Fruit fly (Drosophila melanogaster) whole organism, embryonic: ENCODE results near the gene RabX6.

Experiments used
- Antp ChIP-seq: fragments of 200-800 bp; sonication (Bioruptor generic); optimal IDR thresholded peaks from 3 replicates; lab custom pipeline; 2016; ENCODE audit warnings: missing biosample characterization, missing genetic modification characterization
- C15 ChIP-seq: fragments of 200-800 bp; sonication (Bioruptor generic); IDR thresholded peaks from 3 replicates; pipeline ENCODE4 v1.3.6; 2022; ENCODE audit warnings: missing biosample characterization, missing genetic modification characterization
- CG10267 ChIP-seq: fragments of 200-800 bp; sonication (Bioruptor generic); optimal IDR thresholded peaks from 2 replicates; lab custom pipeline; 2018; ENCODE audit warnings: missing biosample characterization, mild to moderate bottlenecking, missing genetic modification characterization, moderate library complexity
- CG10321 ChIP-seq: fragments of 200-800 bp; sonication (Bioruptor generic); IDR thresholded peaks from 2 replicates; pipeline ENCODE4 v1.3.6; 2022; ENCODE audit warnings: missing biosample characterization, missing genetic modification characterization
- CG11456 ChIP-seq: fragments of 200-800 bp; sonication (Bioruptor generic); IDR thresholded peaks from 3 replicates; pipeline ENCODE4 v1.3.6; 2022; ENCODE audit warnings: missing biosample characterization, missing genetic modification characterization
- CG11696 ChIP-seq: fragments of 200-800 bp; sonication (Bioruptor generic); IDR thresholded peaks from 2 replicates; pipeline ENCODE4 v1.3.6; 2022; ENCODE audit warnings: missing biosample characterization, missing genetic modification characterization
- CG32532 ChIP-seq: fragments of 200-800 bp; sonication (Bioruptor generic); IDR thresholded peaks from 2 replicates; pipeline ENCODE4 v1.3.6; 2022; ENCODE audit warnings: missing biosample characterization, missing genetic modification characterization
- CG4282 ChIP-seq: fragments of 200-800 bp; sonication (Bioruptor generic); optimal IDR thresholded peaks from 2 replicates; lab custom pipeline; 2016; ENCODE audit warnings: missing biosample characterization, missing genetic modification characterization
- CG6272 ChIP-seq: fragments of 200-800 bp; sonication (Bioruptor generic); IDR thresholded peaks from 2 replicates; pipeline ENCODE4 v1.3.6; 2022; ENCODE audit warnings: missing biosample characterization, missing genetic modification characterization
- CG6813 ChIP-seq: fragments of 200-800 bp; sonication (Bioruptor generic); optimal IDR thresholded peaks from 2 replicates; lab custom pipeline; 2017; ENCODE audit warnings: missing biosample characterization, missing genetic modification characterization, mild to moderate bottlenecking, moderate library complexity, missing genetic modification reagents
- CG7556 ChIP-seq: fragments of 200-800 bp; sonication (Bioruptor generic); optimal IDR thresholded peaks from 2 replicates; lab custom pipeline; 2017; ENCODE audit warnings: missing biosample characterization, mild to moderate bottlenecking, missing genetic modification characterization
- CG7745 ChIP-seq: fragments of 200-800 bp; sonication (Bioruptor generic); optimal IDR thresholded peaks from 2 replicates; lab custom pipeline; 2018; ENCODE audit warnings: missing biosample characterization, mild to moderate bottlenecking, missing genetic modification characterization, moderate library complexity
- Camta ChIP-seq: fragments of 200-800 bp; sonication (Bioruptor generic); optimal IDR thresholded peaks from 2 replicates; lab custom pipeline; 2016; ENCODE audit warnings: missing biosample characterization, missing genetic modification characterization
- Dek ChIP-seq: fragments of 200-800 bp; sonication (Bioruptor generic); optimal IDR thresholded peaks from 3 replicates; lab custom pipeline; 2019; ENCODE audit warnings: missing biosample characterization, mild to moderate bottlenecking, missing genetic modification characterization, moderate library complexity
- Drgx ChIP-seq: fragments of 200-800 bp; sonication (Bioruptor generic); IDR thresholded peaks from 2 replicates; pipeline ENCODE4 v1.3.6; 2022; ENCODE audit warnings: missing biosample characterization, missing genetic modification characterization
- Ets65A ChIP-seq: fragments of 200-800 bp; sonication (Bioruptor generic); peaks from one replicate; lab custom pipeline; 2016; ENCODE audit warnings: missing biosample characterization, missing genetic modification characterization
- GATAe ChIP-seq: fragments of 200-800 bp; sonication (Bioruptor generic); conservative IDR thresholded peaks from 2 replicates; pipeline ENCODE4 v1.3.6; 2022; ENCODE audit warnings: missing biosample characterization, missing genetic modification characterization
- Hey ChIP-seq: fragments of 200-800 bp; sonication (Bioruptor generic); optimal IDR thresholded peaks from 3 replicates; lab custom pipeline; 2018; ENCODE audit warnings: missing biosample characterization, mild to moderate bottlenecking, missing genetic modification characterization
- Hr51 ChIP-seq, 2 experiments: fragments of 200-800 bp; sonication (Bioruptor generic); optimal IDR thresholded peaks; 2 replicates in 1 of 2; 3 replicates in 1 of 2; lab custom pipeline; 2016 to 2018; ENCODE audit warnings: missing biosample characterization in 2 of 2, missing genetic modification characterization in 2 of 2, mild to moderate bottlenecking in 1 of 2, moderate library complexity in 1 of 2
- Lim3 ChIP-seq: fragments of 200-800 bp; sonication (Bioruptor generic); IDR thresholded peaks from 2 replicates; pipeline ENCODE4 v1.3.6; 2022; ENCODE audit warnings: missing biosample characterization, missing genetic modification characterization
- Med ChIP-seq: fragments of 200-800 bp; sonication (Bioruptor generic); peaks from one replicate; lab custom pipeline; 2016; ENCODE audit warnings: missing biosample characterization, missing genetic modification characterization, mild to moderate bottlenecking, inconsistent platforms, moderate library complexity
- Six4 ChIP-seq: fragments of 200-800 bp; sonication (Bioruptor generic); optimal IDR thresholded peaks from 2 replicates; lab custom pipeline; 2016; ENCODE audit warnings: missing biosample characterization, missing genetic modification characterization
- Spps ChIP-seq: fragments of 200-800 bp; sonication (Bioruptor generic); optimal IDR thresholded peaks from 2 replicates; lab custom pipeline; 2018; ENCODE audit warnings: missing biosample characterization, mild to moderate bottlenecking, missing genetic modification characterization
- Stat92E ChIP-seq, 3 experiments: fragments of >200 bp in 2 of 3; fragments of 200-800 bp in 1 of 3; sonication (Bioruptor generic) in 1 of 3; optimal IDR thresholded peaks; 2 replicates each; lab custom pipeline; 2017 to 2019; ENCODE audit warnings: missing biosample characterization in 3 of 3, missing genetic modification characterization in 3 of 3, mild to moderate bottlenecking in 1 of 3, moderate library complexity in 1 of 3
- Usf ChIP-seq: fragments of 200-800 bp; sonication (Bioruptor generic); optimal IDR thresholded peaks from 2 replicates; lab custom pipeline; 2017; ENCODE audit warnings: missing genotype, missing biosample characterization, missing genetic modification characterization
- Xrp1 ChIP-seq: fragments of 200-800 bp; sonication (Bioruptor generic); IDR thresholded peaks from 2 replicates; pipeline ENCODE4 v1.3.6; 2022; ENCODE audit warnings: missing biosample characterization, missing genetic modification characterization
- dati ChIP-seq: fragments of 200-800 bp; sonication (Bioruptor generic); IDR thresholded peaks from 2 replicates; pipeline ENCODE4 v1.3.6; 2022; ENCODE audit warnings: missing biosample characterization, missing genetic modification characterization
- esg ChIP-seq: fragments of 200-800 bp; sonication (Bioruptor generic); conservative IDR thresholded peaks from 2 replicates; pipeline ENCODE4 v1.3.6; 2022; ENCODE audit warnings: missing biosample characterization, missing genetic modification characterization
- gro ChIP-seq: fragments of 200-800 bp; sonication (Bioruptor generic); optimal IDR thresholded peaks from 2 replicates; lab custom pipeline; 2016; ENCODE audit warnings: missing biosample characterization, missing genetic modification characterization
- jigr1 ChIP-seq: fragments of 200-800 bp; sonication (Bioruptor generic); IDR thresholded peaks from 3 replicates; pipeline ENCODE4 v1.3.6; 2022; ENCODE audit warnings: missing biosample characterization, missing genetic modification characterization
- klu ChIP-seq: fragments of 200-800 bp; sonication (Bioruptor generic); IDR thresholded peaks from 2 replicates; pipeline ENCODE4 v1.3.6; 2022; ENCODE audit warnings: missing biosample characterization, missing genetic modification characterization
- nom ChIP-seq: fragments of 200-800 bp; sonication (Bioruptor generic); optimal IDR thresholded peaks from 2 replicates; lab custom pipeline; 2017; ENCODE audit warnings: missing biosample characterization, missing genetic modification characterization, mild to moderate bottlenecking, moderate library complexity, missing genetic modification reagents
- sc ChIP-seq, 3 experiments: fragments of >200 bp in 2 of 3; fragments of 200-800 bp in 1 of 3; sonication (Bioruptor generic) in 1 of 3; optimal IDR thresholded peaks; 2 replicates in 2 of 3; 3 replicates in 1 of 3; lab custom pipeline; 2017; ENCODE audit warnings: mild to moderate bottlenecking in 1 of 3, missing biosample characterization in 1 of 3, missing genetic modification characterization in 1 of 3, missing genetic modification reagents in 1 of 3
- slp2 ChIP-seq: fragments of 200-800 bp; sonication (Bioruptor generic); optimal IDR thresholded peaks from 2 replicates; lab custom pipeline; 2016; ENCODE audit warnings: missing biosample characterization, missing genetic modification characterization
- stwl ChIP-seq: fragments of 200-800 bp; sonication (Bioruptor generic); optimal IDR thresholded peaks from 3 replicates; lab custom pipeline; 2018; ENCODE audit warnings: missing biosample characterization, mild to moderate bottlenecking, missing genetic modification characterization, moderate library complexity
- twi ChIP-seq: fragments of 200-800 bp; optimal IDR thresholded peaks from 2 replicates; lab custom pipeline; 2019; ENCODE audit warnings: missing biosample characterization, mild to moderate bottlenecking, missing genetic modification characterization, moderate library complexity
- z ChIP-seq: fragments of 200-800 bp; sonication (Bioruptor generic); IDR thresholded peaks from 3 replicates; pipeline ENCODE4 v1.3.6; 2022; ENCODE audit warnings: missing biosample characterization, missing genetic modification characterization

The RabX6 gene

DNA sequence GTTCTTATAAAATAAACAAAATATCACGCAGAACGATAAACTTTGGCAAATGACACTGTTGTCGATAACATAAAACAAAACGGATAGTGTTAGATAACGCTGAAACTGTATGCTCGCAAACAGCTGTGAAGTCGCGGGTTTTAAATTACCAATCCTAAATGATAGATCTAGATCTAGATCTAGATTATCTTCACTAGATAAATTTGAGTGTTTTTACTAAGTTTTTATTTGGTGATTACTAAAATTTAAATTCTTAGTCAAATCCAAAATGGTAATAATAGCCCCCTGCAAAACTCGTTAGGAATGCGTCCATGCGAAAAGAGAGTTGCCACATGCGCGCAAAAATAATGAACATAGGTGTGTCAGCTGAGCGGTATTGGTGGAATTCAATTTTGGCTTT, 36.3 kb upstream of the RabX6 start, which contains the start of the genes MED30 and Rev1 (continued):
- peak; percentile 73 for TF ChIP-seq Usf (GFP tag; lab: Kevin White, UChicago)
- TF ChIP-seq Stat92E (GFP tag; optimal IDR thresholded peaks at IDR 0.05; lab: Kevin White, UChicago), result no peak
- peak; percentile 95 for TF ChIP-seq CG32532 (GFP tag; lab: Robert Waterston, UW)
- peak; percentile 95 for TF ChIP-seq CG4282
- peak; percentile 79 for TF ChIP-seq klu
- peak; percentile 70 for TF ChIP-seq Spps (tag; lab: Kevin White, UChicago)
- peak; percentile 93 for TF ChIP-seq Xrp1 (GFP tag; lab: Robert Waterston, UW)
- peak; percentile 97 for TF ChIP-seq Antp (GFP tag; lab: Kevin White, UChicago)
- peak; percentile 95 for TF ChIP-seq Camta (GFP tag; lab: Kevin White, UChicago)
- TF ChIP-seq sc (optimal IDR thresholded peaks at IDR 0.05; lab: Kevin White, UChicago), result no peak
- peak; percentile 53 for TF ChIP-seq sc (GFP tag; optimal IDR thresholded peaks at IDR 0.05; lab: Kevin White, UChicago)
- peak; percentile 74 for TF ChIP-seq CG11696 (GFP tag; lab: Robert Waterston, UW)
- peak; percentile 92 to 97 for TF ChIP-seq Hr51 (GFP tag; optimal IDR thresholded peaks at IDR 0.05; lab: Kevin White, UChicago)
- TF ChIP-seq CG6272 (GFP tag; lab: Robert Waterston, UW), result peak; percentile 86
- TF ChIP-seq esg, result peak; percentile 84
- TF ChIP-seq, all 482 proteins: peak for 435

DNA sequence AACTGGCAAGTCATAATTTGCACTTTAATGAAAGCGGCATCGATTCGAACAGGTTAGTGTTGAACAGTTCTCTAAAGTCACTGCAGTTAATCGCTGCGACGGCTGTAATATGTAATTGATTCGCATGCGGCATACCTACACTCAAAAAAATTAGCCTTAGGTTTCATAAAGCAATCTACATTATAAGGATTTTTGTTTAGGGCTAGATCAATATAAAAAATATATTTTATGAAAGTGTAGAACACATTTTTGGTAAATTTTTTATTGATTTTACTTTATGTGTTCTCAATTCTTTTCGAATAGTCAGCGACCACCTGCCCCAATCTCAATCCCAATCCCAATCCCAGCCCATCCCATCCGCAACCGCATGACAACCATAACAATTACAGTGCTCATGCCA, 32.0 kb upstream of the RabX6 start:
- TF ChIP-seq Six4 (GFP tag; lab: Kevin White, UChicago), result no peak
- no peak for TF ChIP-seq slp2 (GFP tag; lab: Kevin White, UChicago)
- no peak for TF ChIP-seq Dek (tag; lab: Kevin White, UChicago)
- TF ChIP-seq CG7745 (tag; lab: Kevin White, UChicago), result no peak
- TF ChIP-seq Drgx (GFP tag; lab: Robert Waterston, UW), result 0 out of 2 replicates have a peak, but pooled peaks have one; percentile 12
- no peak for TF ChIP-seq gro (GFP tag; lab: Kevin White, UChicago)
- no peak for TF ChIP-seq z (GFP tag; lab: Robert Waterston, UW)
- TF ChIP-seq stwl, result peak; percentile 24
- peak; percentile 41 for TF ChIP-seq Med (GFP tag; lab: Kevin White, UChicago)
- TF ChIP-seq twi (tag; lab: Kevin White, UChicago), result no peak
- no peak for TF ChIP-seq CG7556 (GFP tag; lab: Kevin White, UChicago)
- no peak for TF ChIP-seq jigr1 (GFP tag; lab: Robert Waterston, UW)
- TF ChIP-seq CG10267 (tag; lab: Kevin White, UChicago), result peak; percentile 3
- TF ChIP-seq GATAe (GFP tag; lab: Robert Waterston, UW), result no peak
- TF ChIP-seq Lim3 (GFP tag; lab: Robert Waterston, UW), result no peak
- peak; percentile 75 for TF ChIP-seq Ets65A (GFP tag; lab: Kevin White, UChicago)
- TF ChIP-seq C15 (GFP tag; lab: Robert Waterston, UW), result no peak
- TF ChIP-seq CG10321 (GFP tag; lab: Robert Waterston, UW), result no peak
- TF ChIP-seq dati, result no peak

DNA sequence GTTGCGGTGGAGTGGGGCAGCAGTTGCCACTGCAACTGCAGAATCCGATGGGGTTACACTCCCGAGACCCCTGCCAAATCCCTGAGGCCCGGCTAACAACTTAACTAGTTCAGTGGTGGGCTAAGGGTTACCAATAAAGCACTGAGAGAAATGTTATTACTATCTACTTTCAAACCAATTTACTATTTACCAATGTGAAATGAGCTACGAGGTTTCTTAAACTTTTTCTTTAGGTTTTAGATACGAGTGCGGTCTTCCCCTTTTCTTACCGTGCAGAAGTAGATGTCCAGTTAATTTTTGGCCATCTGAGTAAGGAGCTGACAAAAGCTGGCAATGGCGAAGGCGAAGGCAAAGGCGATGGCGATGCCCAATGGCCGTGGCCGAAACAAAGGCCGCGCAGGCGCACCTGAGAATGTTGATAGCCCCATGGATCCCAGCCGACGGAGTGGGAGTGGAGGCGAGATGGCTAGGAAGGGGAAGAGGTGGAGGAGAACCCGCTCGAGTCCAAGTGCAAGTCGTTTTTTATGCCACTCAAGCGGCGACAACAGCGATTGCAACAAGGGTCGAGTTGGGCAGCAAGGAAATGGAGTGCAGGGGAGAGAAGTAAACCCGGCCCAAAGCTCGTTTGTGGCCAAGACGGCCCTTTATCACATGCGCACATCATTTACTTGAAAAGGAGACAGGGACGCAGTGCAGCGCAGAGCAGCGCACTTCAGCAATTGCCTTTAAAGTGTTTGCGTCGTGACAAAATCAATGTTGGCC, 29.8 kb upstream of the RabX6 start:
- TF ChIP-seq Ets65A (GFP tag; lab: Kevin White, UChicago) (peak; percentile 46), Hey (tag; lab: Kevin White, UChicago) (no peak), CG6813 (GFP tag; lab: Kevin White, UChicago) (no peak), Med (GFP tag; lab: Kevin White, UChicago) (peak; percentile 14), CG11456 (GFP tag; lab: Robert Waterston, UW) (0 out of 3 replicates have a peak, but pooled peaks have one; percentile 26), nom (GFP tag; lab: Kevin White, UChicago) (peak; percentile 1)
